Fruit fly (Drosophila melanogaster) whole organism, pupa: ENCODE results near the gene CG33703.

Experiments
- CG10348 ChIP-seq: fragments of 200-800 bp; sonication (Bioruptor generic); IDR thresholded peaks from 2 replicates; pipeline ENCODE4 v1.3.6; 2022; ENCODE audit warnings: missing biosample characterization, missing genetic modification characterization
- CG12605 ChIP-seq: fragments of 200-800 bp; sonication (Bioruptor generic); IDR thresholded peaks from 2 replicates; pipeline ENCODE4 v1.3.6; 2022; ENCODE audit warnings: missing biosample characterization, missing genetic modification characterization
- CG13204 ChIP-seq: fragments of 200-800 bp; sonication (Bioruptor generic); optimal IDR thresholded peaks from 2 replicates; lab custom pipeline; 2018; ENCODE audit warnings: missing biosample characterization, mild to moderate bottlenecking, missing genetic modification characterization, moderate library complexity
- CG14655 ChIP-seq: fragments of 200-800 bp; sonication (Bioruptor generic); optimal IDR thresholded peaks from 3 replicates; lab custom pipeline; 2017; ENCODE audit warnings: mild to moderate bottlenecking, missing biosample characterization, missing genetic modification reagents, missing genetic modification characterization
- CG15710 ChIP-seq: fragments of 200-800 bp; sonication (Bioruptor generic); optimal IDR thresholded peaks from 2 replicates; lab custom pipeline; 2018; ENCODE audit warnings: missing biosample characterization, mild to moderate bottlenecking, missing genetic modification characterization, moderate library complexity
- CG17806 ChIP-seq: fragments of 200-800 bp; sonication (Bioruptor generic); optimal IDR thresholded peaks from 2 replicates; lab custom pipeline; 2018; ENCODE audit warnings: missing biosample characterization, mild to moderate bottlenecking, missing genetic modification characterization, moderate library complexity
- CG32121 ChIP-seq: fragments of 200-800 bp; sonication (Bioruptor generic); IDR thresholded peaks from 2 replicates; pipeline ENCODE4 v1.3.6; 2022; ENCODE audit warnings: missing biosample characterization, missing genetic modification characterization
- CG34367 ChIP-seq: fragments of 200-800 bp; sonication (Bioruptor generic); optimal IDR thresholded peaks from 2 replicates; lab custom pipeline; 2018; ENCODE audit warnings: missing biosample characterization, mild to moderate bottlenecking, missing genetic modification characterization
- CG4496 ChIP-seq: fragments of 200-800 bp; sonication (Bioruptor generic); IDR thresholded peaks from 3 replicates; pipeline ENCODE4 v1.3.6; 2022; ENCODE audit warnings: missing biosample characterization, missing genetic modification characterization
- CG8159 ChIP-seq: fragments of 200-800 bp; sonication (Bioruptor generic); optimal IDR thresholded peaks from 3 replicates; lab custom pipeline; 2018; ENCODE audit warnings: missing biosample characterization, mild to moderate bottlenecking, missing genetic modification characterization, moderate library complexity
- CG8301 ChIP-seq: fragments of 200-800 bp; sonication (Bioruptor generic); optimal IDR thresholded peaks from 2 replicates; lab custom pipeline; 2018; ENCODE audit warnings: missing biosample characterization, mild to moderate bottlenecking, missing genetic modification characterization
- CG9948 ChIP-seq: fragments of 200-800 bp; sonication (Bioruptor generic); optimal IDR thresholded peaks from 2 replicates; lab custom pipeline; 2018; ENCODE audit warnings: missing biosample characterization, mild to moderate bottlenecking, missing genetic modification characterization, moderate library complexity
- D1 ChIP-seq: fragments of 200-800 bp; sonication (Bioruptor generic); optimal IDR thresholded peaks from 2 replicates; lab custom pipeline; 2018; ENCODE audit warnings: missing biosample characterization, mild to moderate bottlenecking, missing genetic modification characterization, moderate library complexity
- EcR ChIP-seq: fragments of 200-800 bp; sonication (Bioruptor generic); optimal IDR thresholded peaks from 3 replicates; lab custom pipeline; 2019; ENCODE audit warnings: missing biosample characterization, missing genetic modification characterization, mild to moderate bottlenecking, moderate library complexity, missing genetic modification reagents
- Ets98B ChIP-seq: fragments of 200-800 bp; sonication (Bioruptor generic); IDR thresholded peaks from 2 replicates; pipeline ENCODE4 v1.3.6; 2022; ENCODE audit warnings: missing biosample characterization, missing genetic modification characterization
- Pif1A ChIP-seq: fragments of 200-800 bp; sonication (Bioruptor generic); optimal IDR thresholded peaks from 3 replicates; lab custom pipeline; 2016; ENCODE audit warnings: missing biosample characterization, missing genetic modification characterization
- Pif1B ChIP-seq: fragments of 200-800 bp; sonication (Bioruptor generic); optimal IDR thresholded peaks from 3 replicates; lab custom pipeline; 2016; ENCODE audit warnings: missing biosample characterization, missing genetic modification characterization
- Snoo ChIP-seq: fragments of 200-800 bp; sonication (Bioruptor generic); optimal IDR thresholded peaks from 3 replicates; lab custom pipeline; 2017; ENCODE audit warnings: missing biosample characterization, mild to moderate bottlenecking, missing genetic modification characterization, inconsistent platforms
- fd96Ca ChIP-seq: fragments of 200-800 bp; sonication (Bioruptor generic); IDR thresholded peaks from 3 replicates; pipeline ENCODE4 v1.3.6; 2022; ENCODE audit warnings: missing biosample characterization, missing genetic modification characterization
- gl ChIP-seq: fragments of 200-800 bp; sonication (Bioruptor generic); optimal IDR thresholded peaks from 2 replicates; lab custom pipeline; 2018; ENCODE audit warnings: missing biosample characterization, mild to moderate bottlenecking, missing genetic modification characterization
- rn ChIP-seq: fragments of 200-800 bp; sonication (Bioruptor generic); IDR thresholded peaks from 2 replicates; pipeline ENCODE4 v1.3.6; 2022; ENCODE audit warnings: missing biosample characterization, missing genetic modification characterization

CG33703 gene

DNA sequence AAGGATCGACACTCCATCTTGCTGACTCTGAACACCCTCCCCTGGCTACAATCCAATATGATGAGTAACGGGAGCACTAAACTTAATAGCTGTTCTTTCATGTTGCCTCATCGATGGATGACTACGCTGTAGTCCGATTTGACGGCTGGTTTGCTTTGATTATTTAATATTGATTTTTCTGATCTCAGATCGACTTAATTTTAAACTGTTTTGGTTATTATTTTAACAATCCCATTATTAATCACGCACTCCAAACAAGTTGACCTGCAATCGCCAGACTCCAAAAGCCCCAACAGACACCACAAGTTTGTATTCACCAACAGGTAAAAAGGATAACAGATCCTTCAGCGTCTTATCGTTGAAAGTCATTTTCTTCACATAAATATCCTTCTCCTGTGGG is at the start of gene CG33703:
CG33703 (minus strand) TSS at position 101 of the 400 bp plus-strand sequence.
- TF ChIP-seq CG15710 (tag; lab: Kevin White, UChicago) (no peak), Pif1B (GFP tag; lab: Kevin White, UChicago) (no peak), Pif1A (GFP tag; lab: Kevin White, UChicago) (no peak), CG13204 (GFP tag; lab: Kevin White, UChicago) (no peak), CG4496 (GFP tag; lab: Robert Waterston, UW) (no peak), CG12605 (GFP tag; lab: Robert Waterston, UW) (no peak)

DNA sequence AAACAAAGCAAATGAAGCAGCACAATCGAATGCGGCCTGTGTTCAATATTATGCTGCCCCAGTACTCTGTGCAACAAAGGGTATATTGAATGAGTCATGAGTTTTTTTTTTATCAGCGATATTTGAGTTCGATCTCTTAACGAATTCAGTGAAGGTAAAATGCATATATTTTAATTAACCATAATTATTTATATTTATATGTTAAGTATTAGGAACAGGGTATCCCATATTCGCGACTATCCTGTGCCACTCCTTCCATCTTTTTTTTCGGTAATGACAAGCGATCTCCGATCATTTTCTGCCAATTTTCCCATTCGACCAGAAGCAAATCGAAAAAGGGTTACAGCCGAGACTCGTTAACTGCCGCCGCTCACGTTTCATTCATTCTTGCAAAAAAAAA is 46.6 kb upstream of the CG33703 start:
- TF ChIP-seq Pif1A (GFP tag; lab: Kevin White, UChicago) (no peak), rn (GFP tag; lab: Robert Waterston, UW) (no peak), gl (tag; lab: Kevin White, UChicago) (no peak), fd96Ca (0 out of 3 replicates have a peak, but pooled peaks have one; percentile 5), CG8301 (tag; lab: Kevin White, UChicago) (no peak), CG12605 (GFP tag; lab: Robert Waterston, UW) (no peak), CG32121 (GFP tag; lab: Robert Waterston, UW) (peak; percentile 55; the same call in 1 of the 2 replicates), CG10348 (GFP tag; lab: Robert Waterston, UW) (no peak), CG17806 (tag; lab: Kevin White, UChicago) (no peak), Ets98B (no peak), CG8159 (tag; lab: Kevin White, UChicago) (no peak), Pif1B (GFP tag; lab: Kevin White, UChicago) (no peak), CG13204 (GFP tag; lab: Kevin White, UChicago) (no peak), CG15710 (tag; lab: Kevin White, UChicago) (no peak), D1 (tag; lab: Kevin White, UChicago) (no peak), CG4496 (GFP tag; lab: Robert Waterston, UW) (0 out of 3 replicates have a peak, but pooled peaks have one; percentile 32), CG34367 (no peak)

DNA sequence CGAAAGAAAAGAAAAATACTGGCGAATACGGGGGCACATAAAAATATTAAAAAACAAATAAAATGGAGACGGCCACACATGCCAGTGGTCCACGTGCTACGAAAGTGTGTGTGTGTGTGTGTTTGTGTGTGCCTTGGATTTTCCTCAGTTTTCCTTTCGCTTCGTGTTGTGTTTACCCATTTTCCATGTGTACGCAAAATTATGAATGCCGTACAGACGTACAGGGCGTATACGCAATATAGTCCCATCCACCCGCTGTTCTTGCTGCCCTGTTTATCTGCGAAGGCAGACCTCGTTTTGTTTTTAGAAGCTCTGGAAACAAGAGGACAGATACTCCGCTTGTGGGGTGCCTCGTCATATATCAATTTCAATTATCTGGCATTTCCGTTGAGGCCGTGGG is 44.2 kb upstream of the CG33703 start:
- TF ChIP-seq CG9948 (tag; lab: Kevin White, UChicago) (no peak), CG8159 (tag; lab: Kevin White, UChicago) (no peak), Pif1A (GFP tag; lab: Kevin White, UChicago) (no peak), CG12605 (GFP tag; lab: Robert Waterston, UW) (no peak), Snoo (tag; lab: Kevin White, UChicago) (no peak), CG32121 (GFP tag; lab: Robert Waterston, UW) (no peak), Pif1B (GFP tag; lab: Kevin White, UChicago) (no peak), D1 (tag; lab: Kevin White, UChicago) (no peak), fd96Ca (no peak), CG15710 (tag; lab: Kevin White, UChicago) (no peak), CG34367 (no peak), CG8301 (tag; lab: Kevin White, UChicago) (no peak), CG4496 (GFP tag; lab: Robert Waterston, UW) (no peak), CG13204 (GFP tag; lab: Kevin White, UChicago) (no peak), Ets98B (no peak), CG10348 (GFP tag; lab: Robert Waterston, UW) (no peak), CG17806 (tag; lab: Kevin White, UChicago) (no peak), rn (GFP tag; lab: Robert Waterston, UW) (no peak), gl (tag; lab: Kevin White, UChicago) (no peak), EcR (GFP tag; lab: Kevin White, UChicago) (no peak)
- TF ChIP-seq, all 21 proteins: peak for 0

DNA sequence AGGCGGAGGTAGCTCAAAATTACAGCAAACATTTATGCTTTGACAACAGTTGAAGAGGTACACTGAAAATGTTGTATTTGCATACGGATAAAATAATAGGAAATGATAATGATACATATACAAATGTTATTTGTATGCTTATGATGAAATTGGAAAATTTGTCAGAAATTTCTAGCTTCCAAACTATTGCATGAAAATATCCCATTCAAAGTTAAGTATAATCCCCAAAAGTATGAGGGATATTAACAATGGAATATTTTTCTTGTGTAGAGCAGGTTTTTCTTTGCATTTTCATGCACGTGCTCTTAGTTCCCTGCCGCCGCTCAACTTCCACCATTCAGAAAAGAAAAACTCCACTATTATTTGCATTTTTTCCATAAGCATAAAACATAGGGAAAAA is 42.5 kb upstream of the CG33703 start:
- TF ChIP-seq CG17806 (tag; lab: Kevin White, UChicago) (no peak), Pif1B (GFP tag; lab: Kevin White, UChicago) (no peak), EcR (GFP tag; lab: Kevin White, UChicago) (no peak), CG14655 (GFP tag; lab: Kevin White, UChicago) (no peak), CG8159 (tag; lab: Kevin White, UChicago) (no peak), CG8301 (tag; lab: Kevin White, UChicago) (no peak), CG13204 (GFP tag; lab: Kevin White, UChicago) (no peak), Snoo (tag; lab: Kevin White, UChicago) (no peak), D1 (tag; lab: Kevin White, UChicago) (no peak)
- TF ChIP-seq, all 21 proteins: peak for 0

DNA sequence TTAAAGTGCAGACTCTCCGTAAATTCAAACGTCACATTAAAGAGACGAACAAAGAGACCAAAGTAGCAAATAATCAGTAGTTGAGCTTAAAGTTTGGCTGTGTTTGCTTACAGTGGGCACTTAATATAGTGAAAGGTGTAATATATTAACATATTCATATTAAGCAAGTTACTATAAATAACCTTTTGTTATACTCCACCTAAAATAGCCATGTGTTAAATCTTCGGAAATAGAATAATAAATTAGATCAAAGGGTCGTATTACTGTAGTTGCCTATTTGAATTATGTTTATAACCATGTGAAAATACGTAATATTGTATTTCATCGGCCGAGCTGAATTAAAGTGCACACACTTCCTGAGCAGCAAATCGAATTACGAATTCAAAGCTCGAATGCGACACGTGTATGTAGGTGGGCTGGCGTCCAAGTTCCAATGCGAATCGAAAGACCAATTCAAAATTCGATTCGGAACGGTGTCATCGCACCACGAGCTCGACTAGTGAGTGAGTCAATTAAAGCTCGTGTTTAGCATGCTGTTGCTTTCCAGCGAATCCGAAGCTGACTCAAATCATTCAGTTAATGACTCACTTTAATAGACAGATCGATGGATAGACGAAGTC is 39.8 kb upstream of the CG33703 start:
- no peak for TF ChIP-seq gl (tag; lab: Kevin White, UChicago)
- peak; percentile 14; the same call in 1 of the 3 replicates for TF ChIP-seq CG4496 (GFP tag; lab: Robert Waterston, UW)

DNA sequence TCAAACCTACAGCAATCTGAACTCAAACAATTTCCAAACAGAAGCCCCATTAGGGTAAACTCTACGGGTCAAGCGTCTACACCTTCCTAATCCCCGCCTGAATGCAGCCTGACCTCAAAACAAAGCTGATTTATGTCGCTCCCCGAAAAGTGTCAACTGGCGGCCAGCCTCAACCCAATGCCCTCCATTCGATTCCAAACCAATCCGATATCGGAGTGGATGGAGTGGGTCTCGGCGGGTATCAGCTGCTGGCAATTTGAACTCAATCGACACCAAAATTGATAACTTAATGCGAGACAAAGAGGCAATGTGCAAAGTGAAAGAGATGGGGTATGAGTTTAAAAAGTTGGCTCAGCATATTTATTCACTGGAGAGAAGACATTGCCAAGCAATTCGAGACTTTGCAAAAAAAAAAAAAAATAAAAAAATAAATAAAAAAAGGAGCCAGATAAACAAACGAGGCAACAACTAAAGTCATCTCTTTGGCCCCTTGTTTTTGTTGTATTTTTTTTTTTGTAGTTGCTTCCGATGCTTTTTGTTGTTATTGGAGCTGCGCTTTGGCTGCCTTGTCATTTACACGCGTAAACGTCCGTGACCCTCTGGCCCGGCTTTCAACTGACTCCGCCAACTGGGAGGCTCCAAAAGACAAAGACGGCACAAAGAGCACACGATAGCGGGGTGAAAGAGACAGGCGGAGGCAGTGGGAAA is 38.6 kb upstream of the CG33703 start:
- TF ChIP-seq Pif1B (GFP tag; lab: Kevin White, UChicago) (peak; percentile 77), CG13204 (GFP tag; lab: Kevin White, UChicago) (peak; percentile 71), CG34367 (peak; percentile 47), CG4496 (GFP tag; lab: Robert Waterston, UW) (peak; percentile 57; the same call in 2 of the 3 replicates), EcR (GFP tag; lab: Kevin White, UChicago) (peak; percentile 93), D1 (tag; lab: Kevin White, UChicago) (no peak), CG10348 (GFP tag; lab: Robert Waterston, UW) (no peak), gl (tag; lab: Kevin White, UChicago) (peak; percentile 57), CG32121 (GFP tag; lab: Robert Waterston, UW) (no peak), Pif1A (GFP tag; lab: Kevin White, UChicago) (peak; percentile 72), CG12605 (GFP tag; lab: Robert Waterston, UW) (peak; percentile 43; the same call in 1 of the 2 replicates), Snoo (tag; lab: Kevin White, UChicago) (peak; percentile 52), Ets98B (no peak; the same call in 1 of the 2 replicates), CG15710 (tag; lab: Kevin White, UChicago) (peak; percentile 49), rn (GFP tag; lab: Robert Waterston, UW) (no peak), CG9948 (tag; lab: Kevin White, UChicago) (peak; percentile 36), CG17806 (tag; lab: Kevin White, UChicago) (peak; percentile 49), CG8301 (tag; lab: Kevin White, UChicago) (no peak), CG14655 (GFP tag; lab: Kevin White, UChicago) (no peak), CG8159 (tag; lab: Kevin White, UChicago) (peak; percentile 60), fd96Ca (no peak)
